Fruit fly (Drosophila melanogaster) whole organism, embryonic: Measurements from ENCODE around the gene CG31178.
A peak's percentile ranks its signal among the peaks of the same experiment; 100 is the strongest.

Experiments
- Ada2b ChIP-seq: fragments of 200-800 bp; sonication (Bioruptor generic); IDR thresholded peaks from 2 replicates; pipeline ENCODE4 v1.3.6; 2022; ENCODE audit warnings: missing biosample characterization, missing genetic modification characterization
- Bgb ChIP-seq: fragments of 200-800 bp; sonication (Bioruptor generic); IDR thresholded peaks from 2 replicates; pipeline ENCODE4 v1.3.6; 2022; ENCODE audit warnings: missing biosample characterization, missing genetic modification characterization; ENCODE audit not compliant: partially characterized antibody
- CG10147 ChIP-seq: fragments of 200-800 bp; sonication (Bioruptor generic); optimal IDR thresholded peaks from 2 replicates; lab custom pipeline; 2019; ENCODE audit warnings: missing biosample characterization, mild to moderate bottlenecking, missing genetic modification characterization, moderate library complexity
- CG10267 ChIP-seq: fragments of 200-800 bp; sonication (Bioruptor generic); optimal IDR thresholded peaks from 2 replicates; lab custom pipeline; 2018; ENCODE audit warnings: missing biosample characterization, mild to moderate bottlenecking, missing genetic modification characterization, moderate library complexity
- CG11456 ChIP-seq: fragments of 200-800 bp; sonication (Bioruptor generic); IDR thresholded peaks from 3 replicates; pipeline ENCODE4 v1.3.6; 2022; ENCODE audit warnings: missing biosample characterization, missing genetic modification characterization
- CG12942 ChIP-seq: fragments of 200-800 bp; sonication (Bioruptor generic); optimal IDR thresholded peaks from 3 replicates; lab custom pipeline; 2016; ENCODE audit warnings: missing biosample characterization, missing genetic modification characterization
- CG14965 ChIP-seq: fragments of 200-800 bp; sonication (Bioruptor generic); optimal IDR thresholded peaks from 2 replicates; lab custom pipeline; 2016; ENCODE audit warnings: missing biosample characterization, missing genetic modification characterization, borderline replicate concordance
- CG15073 ChIP-seq: fragments of 200-800 bp; sonication (Bioruptor generic); optimal IDR thresholded peaks from 2 replicates; lab custom pipeline; 2016; ENCODE audit warnings: missing biosample characterization, missing genetic modification characterization
- CG17568 ChIP-seq: fragments of 200-800 bp; sonication (Bioruptor generic); optimal IDR thresholded peaks from 2 replicates; lab custom pipeline; 2018; ENCODE audit warnings: missing biosample characterization, mild to moderate bottlenecking, missing genetic modification characterization, moderate library complexity
- CG31365 ChIP-seq: fragments of 200-800 bp; sonication (Bioruptor generic); optimal IDR thresholded peaks from 2 replicates; lab custom pipeline; 2018; ENCODE audit warnings: missing biosample characterization, mild to moderate bottlenecking, missing genetic modification characterization
- CG3726 ChIP-seq: fragments of 200-800 bp; sonication (Bioruptor generic); IDR thresholded peaks from 3 replicates; pipeline ENCODE4, ENCODE4 v1.3.6; 2022; ENCODE audit warnings: missing biosample characterization, missing genetic modification characterization
- CG4360 ChIP-seq: fragments of 200-800 bp; sonication (Bioruptor generic); IDR thresholded peaks from 2 replicates; pipeline ENCODE4 v1.3.6; 2022; ENCODE audit warnings: missing biosample characterization, missing genetic modification characterization
- CG7372 ChIP-seq: fragments of 200-800 bp; sonication (Bioruptor generic); IDR thresholded peaks from 2 replicates; pipeline ENCODE4 v1.3.6; 2022; ENCODE audit warnings: missing biosample characterization, missing genetic modification characterization
- CG8281 ChIP-seq: fragments of 200-800 bp; sonication (Bioruptor generic); optimal IDR thresholded peaks from 2 replicates; lab custom pipeline; 2018; ENCODE audit warnings: missing biosample characterization, mild to moderate bottlenecking, missing genetic modification characterization, moderate library complexity
- Dad ChIP-seq: fragments of 200-800 bp; sonication (Bioruptor generic); optimal IDR thresholded peaks from 3 replicates; lab custom pipeline; 2016; ENCODE audit warnings: missing biosample characterization, missing genetic modification characterization
- Dfd ChIP-seq, 2 experiments: fragments of >200 bp; optimal IDR thresholded peaks; 2 replicates each; lab custom pipeline; 2017; ENCODE audit warnings: missing biosample characterization in 2 of 2, missing genetic modification characterization in 2 of 2
- Doc2 ChIP-seq: fragments of 200-800 bp; sonication (Bioruptor generic); IDR thresholded peaks from 2 replicates; pipeline ENCODE4 v1.3.6; 2022; ENCODE audit warnings: missing biosample characterization, missing genetic modification characterization
- Drgx ChIP-seq: fragments of 200-800 bp; sonication (Bioruptor generic); IDR thresholded peaks from 2 replicates; pipeline ENCODE4 v1.3.6; 2022; ENCODE audit warnings: missing biosample characterization, missing genetic modification characterization
- H15 ChIP-seq: fragments of 200-800 bp; sonication (Bioruptor generic); IDR thresholded peaks from 3 replicates; pipeline ENCODE4 v1.3.6; 2022; ENCODE audit warnings: missing biosample characterization, missing genetic modification characterization
- Mad ChIP-seq: fragments of 200-800 bp; sonication (Bioruptor generic); optimal IDR thresholded peaks from 2 replicates; lab custom pipeline; 2016; ENCODE audit warnings: missing biosample characterization, missing genetic modification characterization
- NC2β ChIP-seq: fragments of 200-800 bp; sonication (Bioruptor generic); optimal IDR thresholded peaks from 2 replicates; lab custom pipeline; 2016; ENCODE audit warnings: missing biosample characterization, missing genetic modification characterization
- NK7.1 ChIP-seq: fragments of 200-800 bp; sonication (Bioruptor generic); optimal IDR thresholded peaks from 3 replicates; lab custom pipeline; 2016; ENCODE audit warnings: missing biosample characterization, missing genetic modification characterization
- TFAM ChIP-seq: fragments of 200-800 bp; sonication (Bioruptor generic); optimal IDR thresholded peaks from 2 replicates; lab custom pipeline; 2017; ENCODE audit warnings: missing biosample characterization, missing genetic modification characterization, inconsistent platforms
- Xrp1 ChIP-seq: fragments of 200-800 bp; sonication (Bioruptor generic); IDR thresholded peaks from 2 replicates; pipeline ENCODE4 v1.3.6; 2022; ENCODE audit warnings: missing biosample characterization, missing genetic modification characterization
- aop ChIP-seq: fragments of 200-800 bp; sonication (Bioruptor generic); IDR thresholded peaks from 2 replicates; pipeline ENCODE4 v1.3.6; 2022; ENCODE audit warnings: missing biosample characterization, missing genetic modification characterization
- bsh ChIP-seq, 2 experiments: fragments of 200-800 bp; sonication (Bioruptor generic); optimal IDR thresholded peaks; 2 replicates each; lab custom pipeline; 2017 to 2018; ENCODE audit warnings: mild to moderate bottlenecking in 2 of 2, missing biosample characterization in 2 of 2, missing genetic modification characterization in 2 of 2, moderate library complexity in 1 of 2
- cad ChIP-seq: fragments of >200 bp; optimal IDR thresholded peaks from 2 replicates; lab custom pipeline; 2017; ENCODE audit warnings: missing biosample characterization, missing genetic modification characterization
- corto ChIP-seq: fragments of 200-800 bp; sonication (Bioruptor generic); optimal IDR thresholded peaks from 2 replicates; lab custom pipeline; 2016; ENCODE audit warnings: missing biosample characterization, mild to moderate bottlenecking, missing genetic modification characterization, moderate library complexity
- gcm ChIP-seq: fragments of 200-800 bp; sonication (Bioruptor generic); optimal IDR thresholded peaks from 2 replicates; lab custom pipeline; 2019; ENCODE audit warnings: missing biosample characterization, mild to moderate bottlenecking, missing genetic modification characterization, moderate library complexity
- gt ChIP-seq: fragments of 200-800 bp; sonication (Bioruptor generic); IDR thresholded peaks from 2 replicates; pipeline ENCODE4 v1.3.6; 2022; ENCODE audit warnings: missing biosample characterization, missing genetic modification characterization
- lmd ChIP-seq: fragments of 200-800 bp; sonication (Bioruptor generic); IDR thresholded peaks from 2 replicates; pipeline ENCODE4 v1.3.6; 2022; ENCODE audit warnings: missing biosample characterization, missing genetic modification characterization
- nom ChIP-seq: fragments of 200-800 bp; sonication (Bioruptor generic); optimal IDR thresholded peaks from 2 replicates; lab custom pipeline; 2017; ENCODE audit warnings: missing biosample characterization, missing genetic modification characterization, mild to moderate bottlenecking, moderate library complexity, missing genetic modification reagents
- prd ChIP-seq, 3 experiments: fragments of >200 bp in 2 of 3; fragments of 200-800 bp in 1 of 3; sonication (Bioruptor generic) in 1 of 3; optimal IDR thresholded peaks in 2 of 3; IDR thresholded peaks in 1 of 3; 2 replicates in 2 of 3; 3 replicates in 1 of 3; pipeline versions ENCODE4 v1.3.6 to Lab custom; 2017 to 2022; ENCODE audit warnings: missing biosample characterization in 1 of 3, missing genetic modification characterization in 1 of 3
- slbo ChIP-seq: fragments of 200-800 bp; sonication (Bioruptor generic); IDR thresholded peaks from 2 replicates; pipeline ENCODE4 v1.3.6; 2022; ENCODE audit warnings: missing biosample characterization, missing genetic modification characterization
- sqz ChIP-seq: fragments of 200-800 bp; sonication (Bioruptor generic); optimal IDR thresholded peaks from 3 replicates; lab custom pipeline; 2018; ENCODE audit warnings: missing biosample characterization, mild to moderate bottlenecking, missing genetic modification characterization
- ttk ChIP-seq: fragments of 200-800 bp; sonication (Bioruptor generic); IDR thresholded peaks from 2 replicates; pipeline ENCODE4 v2.1.2; 2022; ENCODE audit warnings: missing biosample characterization, missing genetic modification characterization
- usp ChIP-seq: fragments of >200 bp; optimal IDR thresholded peaks from 2 replicates; lab custom pipeline; 2017; ENCODE audit warnings: missing biosample characterization, missing genetic modification characterization
- yki ChIP-seq: fragments of >200 bp; optimal IDR thresholded peaks from 3 replicates; lab custom pipeline; 2018
- zfh2 ChIP-seq: fragments of 200-800 bp; sonication (Bioruptor generic); optimal IDR thresholded peaks from 2 replicates; lab custom pipeline; 2016; ENCODE audit warnings: missing biosample characterization, missing genetic modification characterization

CG31178 gene

dm6 chr3R:21897565-21897964, 24.0 kb downstream of the CG31178 start (continued):
- TF ChIP-seq Doc2 (GFP tag; lab: Robert Waterston, UW) = no peak
- no peak for TF ChIP-seq TFAM (GFP tag; lab: Kevin White, UChicago)
- TF ChIP-seq CG7372 = no peak
- no peak for TF ChIP-seq prd (optimal IDR thresholded peaks at IDR 0.05; lab: Kevin White, UChicago)
- TF ChIP-seq prd (GFP tag; IDR thresholded peaks at IDR 0.05; lab: Robert Waterston, UW) = no peak
- TF ChIP-seq zfh2 (GFP tag; lab: Kevin White, UChicago) = no peak
- TF ChIP-seq usp (GFP tag; lab: Kevin White, UChicago) = no peak
- TF ChIP-seq slbo (GFP tag; lab: Robert Waterston, UW) = peak; percentile 41; the same call in 1 of the 2 replicates
- TF ChIP-seq cad (GFP tag; lab: Kevin White, UChicago) = no peak
- TF ChIP-seq CG12942 (GFP tag; lab: Kevin White, UChicago) = no peak
- no peak for TF ChIP-seq yki (lab: Kevin White, UChicago)
- TF ChIP-seq sqz (GFP tag; lab: Kevin White, UChicago) = no peak
- no peak for TF ChIP-seq CG15073 (GFP tag; lab: Kevin White, UChicago)
- TF ChIP-seq lmd (GFP tag; lab: Robert Waterston, UW) = peak; percentile 24; the same call in 1 of the 2 replicates
- TF ChIP-seq NC2β (GFP tag; lab: Kevin White, UChicago) = no peak
- TF ChIP-seq CG8281 (tag; lab: Kevin White, UChicago) = no peak
- TF ChIP-seq corto (GFP tag; lab: Kevin White, UChicago) = peak; percentile 61
- 0 out of 3 replicates have a peak, but pooled peaks have one; percentile 21 for TF ChIP-seq H15
- no peak for TF ChIP-seq NK7.1
- peak; percentile 95 for TF ChIP-seq nom (GFP tag; lab: Kevin White, UChicago)
- TF ChIP-seq CG10147 (GFP tag; lab: Kevin White, UChicago) = no peak
- no peak for TF ChIP-seq CG17568 (GFP tag; lab: Kevin White, UChicago)
- no peak for TF ChIP-seq Xrp1
- no peak for TF ChIP-seq aop (GFP tag; lab: Robert Waterston, UW)
- no peak for TF ChIP-seq gt (GFP tag; lab: Robert Waterston, UW)
- no peak for TF ChIP-seq CG14965 (GFP tag; lab: Kevin White, UChicago)
- peak; percentile 30; the same call in 1 of the 2 replicates for TF ChIP-seq ttk (GFP tag; lab: Robert Waterston, UW)
- 0 out of 2 replicates have a peak, but pooled peaks have one; percentile 5 for TF ChIP-seq Ada2b (GFP tag; lab: Robert Waterston, UW)

- TF ChIP-seq Dad (GFP tag; lab: Kevin White, UChicago) = no peak
- no peak for TF ChIP-seq Mad
- peak; percentile 66 for TF ChIP-seq CG4360
- TF ChIP-seq CG3726 (GFP tag; lab: Robert Waterston, UW) = 0 out of 3 replicates have a peak, but pooled peaks have one; percentile 6
Measured at dm6 chr3R:21898758-21899157, 25.2 kb downstream of the CG31178 start.

dm6 chr3R:21899170-21899575, 25.6 kb downstream of the CG31178 start:
- TF ChIP-seq nom (GFP tag; lab: Kevin White, UChicago) (peak; percentile 47), gcm (GFP tag; lab: Kevin White, UChicago) (no peak), Drgx (peak; percentile 63; the same call in 1 of the 2 replicates), CG10267 (no peak), CG11456 (GFP tag; lab: Robert Waterston, UW) (0 out of 3 replicates have a peak, but pooled peaks have one; percentile 15), Bgb (no peak), CG31365 (tag; lab: Kevin White, UChicago) (no peak), bsh (GFP tag; optimal IDR thresholded peaks at IDR 0.05; lab: Kevin White, UChicago) (peak in 1 of 2 experiments; percentile 31), Dfd (GFP tag; optimal IDR thresholded peaks at IDR 0.05; lab: Kevin White, UChicago) (no peak)
